Fruit fly (Drosophila melanogaster) whole organism, adult: Measurements from ENCODE around the gene gfzf.

Experiments
- CG5204 ChIP-seq: fragments of 200-800 bp; sonication (Bioruptor generic); optimal IDR thresholded peaks from 2 replicates; lab custom pipeline; 2016; ENCODE audit warnings: missing biosample characterization, missing genetic modification characterization
- Crg-1 ChIP-seq: fragments of 200-800 bp; sonication (Bioruptor generic); optimal IDR thresholded peaks from 2 replicates; lab custom pipeline; 2016; ENCODE audit warnings: missing biosample characterization, missing genetic modification characterization
- cnc ChIP-seq, 2 experiments: fragments of >200 bp; optimal IDR thresholded peaks; 2 replicates each; lab custom pipeline; 2017
- kay ChIP-seq: fragments of 200-800 bp; sonication (Bioruptor generic); peaks from one replicate; lab custom pipeline; 2016; ENCODE audit warnings: missing biosample characterization, missing genetic modification characterization, borderline replicate concordance

dm6 chr3R:7116511-7116910 lies 34.3 kb downstream of the gfzf start:
- no peak for TF ChIP-seq kay (GFP tag; lab: Kevin White, UChicago)
- no peak for TF ChIP-seq CG5204
- TF ChIP-seq Crg-1 (GFP tag; lab: Kevin White, UChicago), result no peak
- TF ChIP-seq cnc (optimal IDR thresholded peaks at IDR 0.05; lab: Kevin White, UChicago), result no peak
